Worm (Caenorhabditis elegans): ENCODE measurements around the gene C04C3.4.

The C04C3.4 gene

DNA sequence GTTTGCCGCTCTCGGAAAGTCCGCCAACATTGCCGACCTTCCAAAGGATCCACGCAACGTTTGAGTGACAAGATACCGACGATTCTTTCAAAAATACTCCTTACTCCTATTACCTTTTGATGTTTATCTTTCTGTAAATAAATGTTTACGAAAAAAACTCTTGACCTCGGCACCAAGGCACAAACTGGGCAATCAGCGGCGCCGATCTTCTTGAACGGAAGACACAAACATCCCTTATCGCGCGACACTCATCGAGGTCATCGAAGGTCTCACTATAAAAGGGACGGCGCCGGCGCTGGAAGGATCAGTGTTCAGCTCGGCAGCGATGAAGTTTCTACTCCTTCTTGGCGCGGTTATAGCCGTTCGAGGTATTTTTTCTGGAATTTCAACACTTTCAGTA, 45.2 kb downstream of the C04C3.4 start, which contains the start of gene grd-3:
Gene grd-3 (plus strand): TSS at position 302 of the 400 bp plus-strand sequence.
- TF ChIP-seq sdc-2 (tag; optimal IDR thresholded peaks at IDR 0.05) (no peak), zip-5 (tag; optimal IDR thresholded peaks at IDR 0.05) (no peak), C38D4.7 (GFP tag; optimal IDR thresholded peaks at IDR 0.05) (no peak), pha-2 (tag; optimal IDR thresholded peaks at IDR 0.05) (no peak), npax-4 (tag; optimal IDR thresholded peaks at IDR 0.05) (no peak), T23F11.4 (GFP tag; optimal IDR thresholded peaks at IDR 0.05) (no peak), lim-6 (tag; optimal IDR thresholded peaks at IDR 0.05) (no peak), gmeb-2 (tag; optimal IDR thresholded peaks at IDR 0.05) (no peak), elt-2 (tag; optimal IDR thresholded peaks at IDR 0.05) (no peak), K02D7.2 (tag; optimal IDR thresholded peaks at IDR 0.05) (no peak), sox-4 (tag; optimal IDR thresholded peaks at IDR 0.05) (no peak), ztf-16 (tag; optimal IDR thresholded peaks at IDR 0.05) (no peak), ceh-31 (tag; optimal IDR thresholded peaks at IDR 0.05) (no peak), pros-1 (tag; optimal IDR thresholded peaks at IDR 0.05) (no peak)

- TF ChIP-seq unc-3 (GFP tag; conservative IDR thresholded peaks at IDR 0.05) (no peak), unc-3 (tag; optimal IDR thresholded peaks at IDR 0.05) (no peak), mec-3 (tag; optimal IDR thresholded peaks at IDR 0.05; ENCODE audit: borderline replicate concordance) (no peak), hlh-30 (tag; optimal IDR thresholded peaks at IDR 0.05; ENCODE audit: insufficient read depth) (no peak), nfya-1 (tag; optimal IDR thresholded peaks at IDR 0.05) (no peak), hlh-8 (tag; optimal IDR thresholded peaks at IDR 0.05) (no peak), hlh-6 (tag; optimal IDR thresholded peaks at IDR 0.05) (no peak), sox-2 (GFP tag; IDR thresholded peaks at IDR 0.05) (no peak), ceh-18 (tag; optimal IDR thresholded peaks at IDR 0.05) (no peak), sdc-2 (tag; optimal IDR thresholded peaks at IDR 0.05) (no peak), che-1 (tag; optimal IDR thresholded peaks at IDR 0.05) (no peak), ztf-16 (tag; optimal IDR thresholded peaks at IDR 0.05) (no peak), pat-9 (tag; optimal IDR thresholded peaks at IDR 0.05) (no peak), pha-4 (tag; optimal IDR thresholded peaks at IDR 0.05) (no peak), nhr-232 (tag; optimal IDR thresholded peaks at IDR 0.05) (no peak), lim-6 (tag; optimal IDR thresholded peaks at IDR 0.05) (no peak), pros-1 (tag; optimal IDR thresholded peaks at IDR 0.05) (no peak), T23F11.4 (GFP tag; optimal IDR thresholded peaks at IDR 0.05) (no peak)
These were observed 46.7 kb downstream of the C04C3.4 start, which contains the start of gene grd-10 for ce11 chrIV:3440848-3441247. Gene grd-10 (plus strand): TSS chrIV:3441055.

ce11 chrIV:3442513-3442912, 48.3 kb downstream of the C04C3.4 start:
- TF ChIP-seq ceh-31 (tag; optimal IDR thresholded peaks at IDR 0.05): no peak
- no peak for TF ChIP-seq fkh-10 (GFP tag; optimal IDR thresholded peaks at IDR 0.05)
- no peak for TF ChIP-seq C08G9.2 (tag; optimal IDR thresholded peaks at IDR 0.05)
- TF ChIP-seq ceh-22 (tag; optimal IDR thresholded peaks at IDR 0.05): no peak
- no peak for TF ChIP-seq unc-55 (GFP tag; optimal IDR thresholded peaks at IDR 0.05)
- no peak for TF ChIP-seq hlh-8 (tag; optimal IDR thresholded peaks at IDR 0.05)
- no peak for TF ChIP-seq ceh-30 (tag; optimal IDR thresholded peaks at IDR 0.05)
- TF ChIP-seq ceh-18 (tag; optimal IDR thresholded peaks at IDR 0.05): no peak
- no peak for TF ChIP-seq dve-1 (tag; optimal IDR thresholded peaks at IDR 0.05)
- no peak for TF ChIP-seq sox-2 (GFP tag; IDR thresholded peaks at IDR 0.05)
- no peak for TF ChIP-seq ceh-48 (tag; optimal IDR thresholded peaks at IDR 0.05)
- no peak for TF ChIP-seq dmd-4 (tag; optimal IDR thresholded peaks at IDR 0.05; ENCODE audit: borderline replicate concordance)

DNA sequence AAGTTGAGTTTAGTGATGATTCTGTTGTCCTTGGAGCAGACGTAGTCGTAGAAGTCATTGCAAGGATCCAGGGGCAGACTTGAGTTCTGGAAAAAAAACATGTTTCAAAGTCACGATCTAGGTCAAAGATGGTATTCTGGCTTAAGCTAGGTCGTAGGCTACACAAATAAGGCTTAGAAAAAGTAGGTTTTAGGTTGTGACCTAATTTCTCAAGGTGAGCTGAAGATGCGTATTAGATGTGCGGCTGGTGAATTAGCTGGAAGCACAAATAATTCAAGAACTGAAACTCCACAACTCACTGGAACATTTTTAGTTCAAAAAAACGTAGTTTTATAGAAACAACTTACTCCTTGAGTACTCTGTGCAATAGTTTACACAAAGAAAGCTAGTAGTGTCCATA, 49.9 kb downstream of the C04C3.4 start, which contains the start of gene F09D12.2:
Gene F09D12.2 (minus strand): TSS at position 101 of the 400 bp plus-strand sequence.
- no peak for TF ChIP-seq hlh-6 (tag; optimal IDR thresholded peaks at IDR 0.05)
- TF ChIP-seq pax-1 (tag; optimal IDR thresholded peaks at IDR 0.05): no peak
- no peak for TF ChIP-seq fkh-6 (tag; optimal IDR thresholded peaks at IDR 0.05)
- no peak for TF ChIP-seq ttx-3 (tag; optimal IDR thresholded peaks at IDR 0.05)
